Worm (Caenorhabditis elegans) whole organism, late embryonic: Measurements from ENCODE around the gene srh-233.

Experiments
- C08G9.2 ChIP-seq: sonication (generic microtip); optimal IDR thresholded peaks from 2 replicates; lab custom pipeline; 2016; ENCODE audit warnings: mild to moderate bottlenecking, missing genetic modification characterization, moderate library complexity, missing compliant biosample characterization
- C38D4.7 ChIP-seq: fragments of 200-800 bp; sonication (Bioruptor generic); optimal IDR thresholded peaks from 2 replicates; lab custom pipeline; 2018; ENCODE audit warnings: mild to moderate bottlenecking, missing genetic modification characterization, moderate library complexity, missing compliant biosample characterization
- K09A11.1 ChIP-seq: sonication (generic microtip); optimal IDR thresholded peaks from 2 replicates; lab custom pipeline; 2017; ENCODE audit warnings: antibody characterized with exemption, mild to moderate bottlenecking, missing genetic modification characterization, missing compliant biosample characterization; ENCODE audit not compliant: insufficient read depth
- ahr-1 ChIP-seq: sonication (generic microtip); optimal IDR thresholded peaks from 2 replicates; lab custom pipeline; 2016; ENCODE audit warnings: missing genetic modification characterization, missing compliant biosample characterization
- ceh-19 ChIP-seq: fragments of 200-800 bp; sonication (Bioruptor generic); optimal IDR thresholded peaks from 2 replicates; lab custom pipeline; 2018; ENCODE audit warnings: mild to moderate bottlenecking, missing genetic modification characterization, missing compliant biosample characterization
- ceh-2 ChIP-seq: sonication (generic microtip); optimal IDR thresholded peaks from 2 replicates; lab custom pipeline; 2016; ENCODE audit warnings: missing genotype, missing genetic modification characterization, missing compliant biosample characterization
- ceh-48 ChIP-seq: sonication (generic microtip); optimal IDR thresholded peaks from 2 replicates; lab custom pipeline; 2016; ENCODE audit warnings: missing genetic modification characterization, inconsistent platforms, missing compliant biosample characterization
- ceh-6 ChIP-seq: fragments of 200-800 bp; sonication (Bioruptor generic); optimal IDR thresholded peaks from 2 replicates; lab custom pipeline; 2018; ENCODE audit warnings: mild to moderate bottlenecking, missing genetic modification characterization, missing compliant biosample characterization
- dve-1 ChIP-seq: sonication (generic microtip); optimal IDR thresholded peaks from 2 replicates; lab custom pipeline; 2017; ENCODE audit warnings: antibody characterized with exemption, mild to moderate bottlenecking, missing genetic modification characterization, missing compliant biosample characterization
- elt-4 ChIP-seq: sonication (generic microtip); optimal IDR thresholded peaks from 2 replicates; lab custom pipeline; 2016; ENCODE audit warnings: missing genetic modification characterization, missing compliant biosample characterization
- eyg-1 ChIP-seq: sonication (generic microtip); optimal IDR thresholded peaks from 2 replicates; lab custom pipeline; 2016; ENCODE audit warnings: missing genotype, missing genetic modification characterization, missing compliant biosample characterization
- fkh-6 ChIP-seq: sonication (generic microtip); optimal IDR thresholded peaks from 2 replicates; lab custom pipeline; 2016; ENCODE audit warnings: missing genetic modification characterization, missing compliant biosample characterization
- hlh-6 ChIP-seq: sonication (generic microtip); optimal IDR thresholded peaks from 2 replicates; lab custom pipeline; 2016; ENCODE audit warnings: missing genotype, missing genetic modification characterization, missing compliant biosample characterization
- nhr-232 ChIP-seq: sonication (generic microtip); optimal IDR thresholded peaks from 2 replicates; lab custom pipeline; 2016; ENCODE audit warnings: missing genetic modification characterization, missing compliant biosample characterization
- rnt-1 ChIP-seq: sonication (generic microtip); optimal IDR thresholded peaks from 2 replicates; lab custom pipeline; 2016; ENCODE audit warnings: missing genetic modification characterization, missing compliant biosample characterization
- sox-2 ChIP-seq: fragments of 200-800 bp; sonication (Bioruptor generic); IDR thresholded peaks from 2 replicates; pipeline ENCODE4 v1.3.6; 2022; ENCODE audit warnings: missing genetic modification reagents, missing genetic modification characterization, missing compliant biosample characterization
- sox-4 ChIP-seq: sonication (generic microtip); optimal IDR thresholded peaks from 2 replicates; lab custom pipeline; 2017; ENCODE audit warnings: mild to moderate bottlenecking, missing genetic modification characterization, inconsistent platforms, missing compliant biosample characterization
- ttx-3 ChIP-seq: sonication (generic microtip); optimal IDR thresholded peaks from 2 replicates; lab custom pipeline; 2016; ENCODE audit warnings: missing genetic modification reagents, missing genetic modification characterization, missing compliant biosample characterization

Gene srh-233

DNA sequence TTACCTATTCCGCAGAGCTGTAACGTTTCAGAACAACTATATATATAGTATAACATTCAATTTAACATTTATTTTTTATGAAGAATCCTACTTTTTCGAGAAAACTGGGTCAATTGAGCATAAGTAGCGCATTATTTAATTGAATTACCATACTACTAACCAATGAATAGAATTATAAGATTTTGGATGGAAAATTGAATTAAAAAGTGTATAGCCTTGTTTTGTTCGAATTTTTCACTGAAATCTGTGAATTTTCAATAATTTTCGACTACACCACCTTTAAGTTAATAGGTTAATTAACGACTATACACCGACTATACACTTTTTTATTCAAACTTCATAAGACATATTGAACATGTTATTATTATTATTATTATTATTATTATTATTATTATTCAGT, 44.8 kb downstream of the srh-233 start:
- no peak for TF ChIP-seq sox-4 (tag; lab: Kevin White, UChicago)

DNA sequence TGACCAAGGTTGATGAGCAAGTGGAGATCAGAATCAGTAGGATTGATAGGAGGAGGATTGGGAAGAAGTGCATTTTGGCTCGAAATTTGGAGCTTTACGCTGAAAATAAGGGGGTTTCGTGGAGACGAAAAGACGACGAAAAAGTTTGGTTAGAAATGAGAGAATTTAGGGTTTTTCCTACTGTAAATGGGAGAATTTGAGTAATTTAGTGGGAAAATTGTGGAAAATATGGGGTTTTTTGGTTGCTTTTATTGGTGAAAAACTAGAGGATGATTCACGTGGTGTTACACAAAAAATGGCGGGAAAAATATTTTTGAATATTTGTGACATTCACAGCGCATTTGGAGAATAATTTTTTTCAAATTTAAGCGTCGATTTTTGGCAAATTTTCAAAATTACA, 45.7 kb downstream of the srh-233 start, which contains the start of gene nlp-69:
Gene nlp-69, minus strand, starts transcription at position 101 of the 400 bp plus-strand sequence.
- TF ChIP-seq ceh-6 = no peak
- no peak for TF ChIP-seq ceh-19 (GFP tag; lab: Kevin White, UChicago)
- TF ChIP-seq ahr-1 = no peak
- no peak for TF ChIP-seq rnt-1 (tag; lab: Kevin White, UChicago)
- no peak for TF ChIP-seq sox-2
- no peak for TF ChIP-seq elt-4
- no peak for TF ChIP-seq hlh-6
- TF ChIP-seq ttx-3 = no peak
- no peak for TF ChIP-seq eyg-1 (tag; lab: Kevin White, UChicago)
- TF ChIP-seq nhr-232 (tag; lab: Kevin White, UChicago) = no peak
- TF ChIP-seq fkh-6 (tag; lab: Kevin White, UChicago) = no peak
- no peak for TF ChIP-seq ceh-48
- no peak for TF ChIP-seq C08G9.2 (tag; lab: Kevin White, UChicago)

DNA sequence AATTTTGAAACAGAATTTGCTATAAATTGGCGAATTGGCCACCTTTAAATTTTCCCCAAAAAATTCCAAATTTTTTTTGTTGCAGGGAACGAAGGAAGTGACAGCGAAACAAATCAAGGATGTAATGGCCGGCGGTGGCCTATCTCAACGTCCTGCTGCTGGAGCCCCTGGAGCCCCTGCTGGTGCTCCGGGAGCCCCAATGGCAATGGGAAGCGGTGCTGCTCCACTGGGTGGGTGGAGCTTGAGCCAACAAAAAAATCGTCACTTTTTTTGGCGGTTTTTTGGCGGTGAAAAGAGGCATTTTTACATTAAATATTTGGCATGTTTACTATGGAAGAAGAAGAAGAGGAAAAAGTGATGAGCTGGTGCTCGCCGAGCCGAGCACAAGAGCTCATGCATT, 48.0 kb downstream of the srh-233 start:
- TF ChIP-seq dve-1 (tag; lab: Kevin White, UChicago) (no peak), nhr-232 (tag; lab: Kevin White, UChicago) (no peak), elt-4 (no peak), sox-4 (tag; lab: Kevin White, UChicago) (no peak), C38D4.7 (GFP tag; lab: Kevin White, UChicago) (no peak), hlh-6 (no peak), K09A11.1 (tag; lab: Kevin White, UChicago) (no peak), ceh-2 (tag; lab: Kevin White, UChicago) (no peak)
